Fruit fly (Drosophila melanogaster) whole organism, wandering third instar larva: ENCODE data around the gene Sbat.

Source experiments
- CG9705 ChIP-seq: fragments of 200-800 bp; sonication (Bioruptor generic); optimal IDR thresholded peaks from 2 replicates; lab custom pipeline; 2018; ENCODE audit warnings: missing biosample characterization, mild to moderate bottlenecking, missing genetic modification characterization
- Dfd ChIP-seq: fragments of >200 bp; optimal IDR thresholded peaks from 2 replicates; lab custom pipeline; 2017; ENCODE audit warnings: missing biosample characterization, missing genetic modification characterization
- Hr78 ChIP-seq: fragments of >200 bp; optimal IDR thresholded peaks from 2 replicates; lab custom pipeline; 2017; ENCODE audit warnings: missing biosample characterization, missing genetic modification characterization
- Hr83 ChIP-seq: fragments of 200-300 bp; sonication (Bioruptor generic); optimal IDR thresholded peaks from 2 replicates; lab custom pipeline; 2016; ENCODE audit warnings: missing biosample characterization, mild to moderate bottlenecking, missing genetic modification characterization, moderate library complexity; ENCODE audit not compliant: poor library complexity, severe bottlenecking
- Mio ChIP-seq: sonication (Bioruptor generic); optimal IDR thresholded peaks from 2 replicates; lab custom pipeline; 2016; ENCODE audit warnings: missing biosample characterization, missing genetic modification characterization
- OdsH ChIP-seq: fragments of 200-800 bp; sonication (Bioruptor generic); optimal IDR thresholded peaks from 2 replicates; lab custom pipeline; 2016; ENCODE audit warnings: missing biosample characterization, mild to moderate bottlenecking, missing genetic modification characterization
- Rel ChIP-seq, 2 experiments: fragments of 200-800 bp; sonication (Bioruptor generic) in 1 of 2; optimal IDR thresholded peaks; 2 replicates in 1 of 2; 3 replicates in 1 of 2; lab custom pipeline; 2016 to 2019; ENCODE audit warnings: mild to moderate bottlenecking in 2 of 2, missing biosample characterization in 2 of 2, missing genetic modification characterization in 2 of 2, moderate library complexity in 1 of 2
- brk ChIP-seq: fragments of 200-800 bp; sonication (Bioruptor generic); optimal IDR thresholded peaks from 2 replicates; lab custom pipeline; 2016; ENCODE audit warnings: missing biosample characterization, mild to moderate bottlenecking, missing genetic modification characterization
- dsf ChIP-seq: sonication (Bioruptor generic); optimal IDR thresholded peaks from 2 replicates; lab custom pipeline; 2016; ENCODE audit warnings: missing biosample characterization, missing genetic modification characterization, borderline replicate concordance
- fru ChIP-seq: fragments of 200-800 bp; sonication (Bioruptor generic); optimal IDR thresholded peaks from 3 replicates; lab custom pipeline; 2016; ENCODE audit warnings: missing biosample characterization, mild to moderate bottlenecking, missing genetic modification characterization
- h ChIP-seq: fragments of 200-800 bp; sonication (Bioruptor generic); optimal IDR thresholded peaks from 3 replicates; lab custom pipeline; 2016; ENCODE audit warnings: missing biosample characterization, mild to moderate bottlenecking, missing genetic modification characterization
- psq ChIP-seq: fragments of 200-800 bp; sonication (Bioruptor generic); optimal IDR thresholded peaks from 3 replicates; lab custom pipeline; 2017; ENCODE audit warnings: missing biosample characterization, mild to moderate bottlenecking, missing genetic modification characterization, moderate library complexity
- usp ChIP-seq: fragments of >200 bp; optimal IDR thresholded peaks from 2 replicates; lab custom pipeline; 2017; ENCODE audit warnings: missing biosample characterization, missing genetic modification characterization

DNA sequence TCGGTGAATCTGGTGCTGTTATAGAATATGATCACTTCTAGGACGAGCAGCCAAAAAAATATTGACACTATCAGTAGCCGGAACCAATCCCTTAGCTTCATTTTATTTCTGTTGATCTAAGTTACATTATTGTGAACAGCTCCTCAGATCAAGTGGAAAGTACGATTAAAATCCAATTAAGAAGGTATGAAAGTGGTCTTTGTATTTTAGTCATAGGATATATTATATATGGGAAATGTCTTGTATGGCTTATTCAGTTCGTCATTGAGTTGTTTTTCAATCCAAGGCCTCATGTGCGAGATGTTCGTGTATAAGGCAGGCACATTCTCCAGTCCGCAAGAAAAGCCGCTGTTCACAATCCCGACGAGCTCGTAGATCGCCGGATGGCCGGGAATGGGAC is 33.7 kb upstream of the Sbat start, which contains the start of gene CG18558:
- TF ChIP-seq Dfd (no peak), fru (GFP tag; lab: Kevin White, UChicago) (no peak), OdsH (GFP tag; lab: Kevin White, UChicago) (no peak), dsf (GFP tag; lab: Kevin White, UChicago) (no peak), h (GFP tag; lab: Kevin White, UChicago) (no peak), usp (GFP tag; lab: Kevin White, UChicago) (no peak), psq (GFP tag; lab: Kevin White, UChicago) (no peak), brk (GFP tag; lab: Kevin White, UChicago) (no peak), CG9705 (GFP tag; lab: Kevin White, UChicago) (no peak), Mio (no peak), Hr78 (no peak), Rel (GFP tag; optimal IDR thresholded peaks at IDR 0.05; lab: Kevin White, UChicago) (no peak), Rel (tag; optimal IDR thresholded peaks at IDR 0.05; lab: Kevin White, UChicago) (no peak), Hr83 (no peak)
